Fruit fly (Drosophila melanogaster): Measurements from ENCODE around the gene Mur29B.
A peak's percentile ranks its signal among the peaks of the same experiment; 100 is the strongest.

The Mur29B gene

dm6 chr2L:8326414-8327271 is 25.3 kb upstream of the Mur29B start (continued):
- TF ChIP-seq CG10267 (tag; optimal IDR thresholded peaks at IDR 0.05) (peak; percentile 11), chinmo (GFP tag; IDR thresholded peaks at IDR 0.05; ENCODE audit: partially characterized antibody) (0 out of 4 replicates have a peak, but pooled peaks have one; percentile 55), Hmr (GFP tag; optimal IDR thresholded peaks at IDR 0.05) (peak; percentile 60), grau (tag; optimal IDR thresholded peaks at IDR 0.05) (peak; percentile 30), CG31441 (GFP tag; IDR thresholded peaks at IDR 0.05) (peak; percentile 51), Aef1 (GFP tag; IDR thresholded peaks at IDR 0.05) (no peak), CG12659 (GFP tag; optimal IDR thresholded peaks at IDR 0.05) (peak; percentile 18), tgo (GFP tag; IDR thresholded peaks at IDR 0.05) (peak; percentile 28; the same call in 1 of the 3 replicates), cwo (GFP tag; optimal IDR thresholded peaks at IDR 0.05) (peak; percentile 32), dmrt99B (tag; optimal IDR thresholded peaks at IDR 0.05) (peak; percentile 50), CG1529 (GFP tag; optimal IDR thresholded peaks at IDR 0.05) (no peak), CG2678 (tag; optimal IDR thresholded peaks at IDR 0.05) (peak; percentile 59), tap (tag; optimal IDR thresholded peaks at IDR 0.05) (peak; percentile 1)

dm6 chr2L:8327272-8327555 is 24.8 kb upstream of the Mur29B start, which contains the start of gene CG14275:
CG14275 (plus strand) TSS chr2L:8327456.
- TF ChIP-seq chinmo (GFP tag; IDR thresholded peaks at IDR 0.05; ENCODE audit: partially characterized antibody) (0 out of 4 replicates have a peak, but pooled peaks have one; percentile 4), CG13894 (tag; optimal IDR thresholded peaks at IDR 0.05) (peak; percentile 36), CG9215 (GFP tag; IDR thresholded peaks at IDR 0.05) (no peak), crp (GFP tag; optimal IDR thresholded peaks at IDR 0.05) (peak in 1 of 2 experiments; percentile 11)

- no peak for TF ChIP-seq Sry-β (GFP tag; optimal IDR thresholded peaks at IDR 0.05)
- peak in 1 of 2 experiments; percentile 51 for TF ChIP-seq Pdp1 (GFP tag; optimal IDR thresholded peaks at IDR 0.05)
- no peak for TF ChIP-seq CG13775 (GFP tag; optimal IDR thresholded peaks at IDR 0.05)
- peak; percentile 64 for TF ChIP-seq CG34376 (GFP tag; optimal IDR thresholded peaks at IDR 0.05)
- TF ChIP-seq chinmo (GFP tag; IDR thresholded peaks at IDR 0.05; ENCODE audit: partially characterized antibody): peak; percentile 71; the same call in 2 of the 4 replicates
- no peak for TF ChIP-seq cg (GFP tag; optimal IDR thresholded peaks at IDR 0.05)
- TF ChIP-seq lmd (GFP tag; IDR thresholded peaks at IDR 0.05): no peak
- no peak for TF ChIP-seq CG1602 (GFP tag; optimal IDR thresholded peaks at IDR 0.05)
- TF ChIP-seq CG15514 (GFP tag; optimal IDR thresholded peaks at IDR 0.05): peak; percentile 45
- no peak for TF ChIP-seq CG10147 (GFP tag; optimal IDR thresholded peaks at IDR 0.05)
- TF ChIP-seq gem (tag; optimal IDR thresholded peaks at IDR 0.05): peak; percentile 61
- TF ChIP-seq CG31224 (GFP tag; IDR thresholded peaks at IDR 0.05): no peak
- peak; percentile 13 for TF ChIP-seq sug (tag; optimal IDR thresholded peaks at IDR 0.05)
- TF ChIP-seq Meics (GFP tag; optimal IDR thresholded peaks at IDR 0.05): peak; percentile 54
- no peak for TF ChIP-seq en (GFP tag; optimal IDR thresholded peaks at IDR 0.05)
Measured at dm6 chr2L:8327783-8328327, 24.1 kb upstream of the Mur29B start.

dm6 chr2L:8328526-8329097 is 23.4 kb upstream of the Mur29B start:
- TF ChIP-seq CG32767 (GFP tag; IDR thresholded peaks at IDR 0.05): no peak
- peak; percentile 13 for TF ChIP-seq Med (GFP tag)
- TF ChIP-seq CG34376 (GFP tag; optimal IDR thresholded peaks at IDR 0.05): peak; percentile 72
- no peak for TF ChIP-seq Ssrp (tag; optimal IDR thresholded peaks at IDR 0.05)
- no peak for TF ChIP-seq CG10321 (GFP tag; IDR thresholded peaks at IDR 0.05)
- TF ChIP-seq bowl (GFP tag; IDR thresholded peaks at IDR 0.05): no peak
- TF ChIP-seq Trl (optimal IDR thresholded peaks at IDR 0.05): peak; percentile 34 to 47
- TF ChIP-seq Trl (GFP tag; optimal IDR thresholded peaks at IDR 0.05): no peak
- TF ChIP-seq CG3407 (GFP tag; optimal IDR thresholded peaks at IDR 0.05): no peak
- no peak for TF ChIP-seq lov (optimal IDR thresholded peaks at IDR 0.05)
- TF ChIP-seq lov (GFP tag; IDR thresholded peaks at IDR 0.05): no peak
- peak; percentile 56 for TF ChIP-seq Deaf1 (tag; optimal IDR thresholded peaks at IDR 0.05)
- no peak for TF ChIP-seq Gug (GFP tag; IDR thresholded peaks at IDR 0.05)
- TF ChIP-seq CG13287 (GFP tag; IDR thresholded peaks at IDR 0.05; ENCODE audit: partially characterized antibody): peak; percentile 24; the same call in 1 of the 2 replicates
- peak; percentile 93 for TF ChIP-seq chinmo (GFP tag; IDR thresholded peaks at IDR 0.05; ENCODE audit: partially characterized antibody)
